Fruit fly (Drosophila melanogaster) whole organism, embryonic: Measurements from ENCODE around the gene CG7333.
A peak's percentile ranks its signal among the peaks of the same experiment; 100 is the strongest.

Experiments used
- Abd-B ChIP-seq: fragments of 200-800 bp; sonication (Bioruptor generic); optimal IDR thresholded peaks from 2 replicates; lab custom pipeline; 2018; ENCODE audit warnings: missing biosample characterization, mild to moderate bottlenecking, missing genetic modification characterization, moderate library complexity
- Atf6 ChIP-seq: fragments of 200-800 bp; sonication (Bioruptor generic); IDR thresholded peaks from 2 replicates; pipeline ENCODE4 v1.3.6; 2022; ENCODE audit warnings: missing biosample characterization, missing genetic modification characterization
- CG10565 ChIP-seq: fragments of 200-800 bp; sonication (Bioruptor generic); optimal IDR thresholded peaks from 3 replicates; lab custom pipeline; 2016; ENCODE audit warnings: missing biosample characterization, mild to moderate bottlenecking, missing genetic modification characterization
- CG11247 ChIP-seq: fragments of 200-800 bp; sonication (Bioruptor generic); IDR thresholded peaks from 2 replicates; pipeline ENCODE4 v1.3.6; 2022; ENCODE audit warnings: missing biosample characterization, missing genetic modification characterization
- CG12219 ChIP-seq: fragments of 200-800 bp; sonication (Bioruptor generic); optimal IDR thresholded peaks from 3 replicates; lab custom pipeline; 2018; ENCODE audit warnings: missing biosample characterization, mild to moderate bottlenecking, missing genetic modification characterization
- CG12744 ChIP-seq: fragments of 200-800 bp; sonication (Bioruptor generic); optimal IDR thresholded peaks from 2 replicates; lab custom pipeline; 2016; ENCODE audit warnings: missing biosample characterization, missing genetic modification characterization
- CG15696 ChIP-seq: fragments of 200-800 bp; sonication (Bioruptor generic); optimal IDR thresholded peaks from 2 replicates; lab custom pipeline; 2019; ENCODE audit warnings: missing biosample characterization, mild to moderate bottlenecking, missing genetic modification characterization, moderate library complexity
- CG17802 ChIP-seq: fragments of 200-800 bp; sonication (Bioruptor generic); optimal IDR thresholded peaks from 2 replicates; lab custom pipeline; 2018; ENCODE audit warnings: missing biosample characterization, mild to moderate bottlenecking, missing genetic modification characterization, moderate library complexity
- CG31365 ChIP-seq: fragments of 200-800 bp; sonication (Bioruptor generic); optimal IDR thresholded peaks from 2 replicates; lab custom pipeline; 2018; ENCODE audit warnings: missing biosample characterization, mild to moderate bottlenecking, missing genetic modification characterization
- CG34376 ChIP-seq: fragments of 200-800 bp; sonication (Bioruptor generic); optimal IDR thresholded peaks from 2 replicates; lab custom pipeline; 2018; ENCODE audit warnings: missing biosample characterization, mild to moderate bottlenecking, missing genetic modification characterization
- CG3847 ChIP-seq: fragments of 200-800 bp; sonication (Bioruptor generic); IDR thresholded peaks from 2 replicates; pipeline ENCODE4 v1.3.6; 2022; ENCODE audit warnings: missing biosample characterization, missing genetic modification characterization
- CG6683 ChIP-seq: fragments of 200-800 bp; sonication (Bioruptor generic); optimal IDR thresholded peaks from 2 replicates; lab custom pipeline; 2017; ENCODE audit warnings: missing biosample characterization, mild to moderate bottlenecking, missing genetic modification characterization, missing genetic modification reagents
- CG6765 ChIP-seq: fragments of 200-800 bp; sonication (Bioruptor generic); optimal IDR thresholded peaks from 3 replicates; lab custom pipeline; 2017; ENCODE audit warnings: missing biosample characterization, mild to moderate bottlenecking, missing genetic modification characterization
- CG7556 ChIP-seq: fragments of 200-800 bp; sonication (Bioruptor generic); optimal IDR thresholded peaks from 2 replicates; lab custom pipeline; 2017; ENCODE audit warnings: missing biosample characterization, mild to moderate bottlenecking, missing genetic modification characterization
- CG7963 ChIP-seq: fragments of 200-800 bp; sonication (Bioruptor generic); IDR thresholded peaks from 3 replicates; pipeline ENCODE4 v1.3.6; 2022; ENCODE audit warnings: missing biosample characterization, missing genetic modification characterization; ENCODE audit not compliant: partially characterized antibody
- CG9817 ChIP-seq: fragments of 200-800 bp; sonication (Bioruptor generic); optimal IDR thresholded peaks from 2 replicates; lab custom pipeline; 2018; ENCODE audit warnings: missing biosample characterization, mild to moderate bottlenecking, missing genetic modification characterization, moderate library complexity
- Deaf1 ChIP-seq: fragments of 200-800 bp; optimal IDR thresholded peaks from 3 replicates; lab custom pipeline; 2019; ENCODE audit warnings: missing biosample characterization, mild to moderate bottlenecking, missing genetic modification characterization, moderate library complexity
- Doc3 ChIP-seq: fragments of 200-800 bp; sonication (Bioruptor generic); IDR thresholded peaks from 3 replicates; pipeline ENCODE4 v1.3.6; 2022; ENCODE audit warnings: missing biosample characterization, missing genetic modification characterization; ENCODE audit not compliant: partially characterized antibody
- Fer2 ChIP-seq: fragments of 200-800 bp; sonication (Bioruptor generic); optimal IDR thresholded peaks from 2 replicates; lab custom pipeline; 2018; ENCODE audit warnings: missing biosample characterization, mild to moderate bottlenecking, missing genetic modification characterization, moderate library complexity
- HLHmδ ChIP-seq: fragments of 200-800 bp; sonication (Bioruptor generic); optimal IDR thresholded peaks from 2 replicates; lab custom pipeline; 2018; ENCODE audit warnings: missing biosample characterization, mild to moderate bottlenecking, missing genetic modification characterization, moderate library complexity
- HmgD ChIP-seq: fragments of 200-800 bp; sonication (Bioruptor generic); optimal IDR thresholded peaks from 3 replicates; lab custom pipeline; 2016; ENCODE audit warnings: missing biosample characterization, missing genetic modification characterization
- Hmx ChIP-seq: fragments of 200-800 bp; sonication (Bioruptor generic); optimal IDR thresholded peaks from 2 replicates; lab custom pipeline; 2016; ENCODE audit warnings: missing biosample characterization, missing genetic modification characterization
- Jarid2 ChIP-seq: fragments of 200-800 bp; sonication (Bioruptor generic); optimal IDR thresholded peaks from 3 replicates; lab custom pipeline; 2017; ENCODE audit warnings: mild to moderate bottlenecking, missing biosample characterization, missing genetic modification reagents, missing genetic modification characterization
- Nf-YA ChIP-seq: fragments of 200-800 bp; sonication (Bioruptor generic); IDR thresholded peaks from 2 replicates; pipeline ENCODE4 v1.3.6; 2022; ENCODE audit warnings: missing biosample characterization, missing genetic modification characterization
- Nf-YC ChIP-seq: fragments of 200-800 bp; optimal IDR thresholded peaks from 3 replicates; lab custom pipeline; 2019; ENCODE audit warnings: missing biosample characterization, mild to moderate bottlenecking, missing genetic modification characterization, moderate library complexity
- Side ChIP-seq: fragments of 200-800 bp; sonication (Bioruptor generic); optimal IDR thresholded peaks from 2 replicates; lab custom pipeline; 2016; ENCODE audit warnings: missing biosample characterization, missing genetic modification characterization
- Usf ChIP-seq: fragments of 200-800 bp; sonication (Bioruptor generic); optimal IDR thresholded peaks from 2 replicates; lab custom pipeline; 2017; ENCODE audit warnings: missing genotype, missing biosample characterization, missing genetic modification characterization
- Vsx1 ChIP-seq: fragments of 200-800 bp; sonication (Bioruptor generic); optimal IDR thresholded peaks from 2 replicates; lab custom pipeline; 2017; ENCODE audit warnings: missing biosample characterization, mild to moderate bottlenecking, missing genetic modification characterization, missing genetic modification reagents
- abd-A ChIP-seq: fragments of 200-800 bp; sonication (Bioruptor generic); optimal IDR thresholded peaks from 3 replicates; lab custom pipeline; 2019; ENCODE audit warnings: missing biosample characterization, mild to moderate bottlenecking, missing genetic modification characterization, moderate library complexity
- az2 ChIP-seq: fragments of 200-800 bp; sonication (Bioruptor generic); optimal IDR thresholded peaks from 3 replicates; lab custom pipeline; 2016; ENCODE audit warnings: missing biosample characterization, missing genetic modification characterization
- bsh ChIP-seq, 2 experiments: fragments of 200-800 bp; sonication (Bioruptor generic); optimal IDR thresholded peaks; 2 replicates each; lab custom pipeline; 2017 to 2018; ENCODE audit warnings: mild to moderate bottlenecking in 2 of 2, missing biosample characterization in 2 of 2, missing genetic modification characterization in 2 of 2, moderate library complexity in 1 of 2
- croc ChIP-seq: fragments of 200-800 bp; sonication (Bioruptor generic); conservative IDR thresholded peaks from 3 replicates; pipeline ENCODE4 v1.3.6; 2022; ENCODE audit warnings: missing biosample characterization, missing genetic modification characterization
- dm ChIP-seq: fragments of 200-800 bp; sonication (Bioruptor generic); optimal IDR thresholded peaks from 3 replicates; lab custom pipeline; 2016; ENCODE audit warnings: missing biosample characterization, missing genetic modification characterization
- fd64A ChIP-seq: fragments of 200-800 bp; sonication (Bioruptor generic); optimal IDR thresholded peaks from 3 replicates; lab custom pipeline; 2018; ENCODE audit warnings: missing biosample characterization, mild to moderate bottlenecking, missing genetic modification characterization
- gem ChIP-seq: fragments of 200-800 bp; sonication (Bioruptor generic); optimal IDR thresholded peaks from 2 replicates; lab custom pipeline; 2019; ENCODE audit warnings: missing biosample characterization, mild to moderate bottlenecking, missing genetic modification characterization, moderate library complexity
- gsb-n ChIP-seq: fragments of 200-800 bp; sonication (Bioruptor generic); optimal IDR thresholded peaks from 3 replicates; lab custom pipeline; 2018; ENCODE audit warnings: missing biosample characterization, mild to moderate bottlenecking, missing genetic modification characterization
- jing ChIP-seq: fragments of 200-800 bp; sonication (Bioruptor generic); optimal IDR thresholded peaks from 2 replicates; lab custom pipeline; 2018; ENCODE audit warnings: missing biosample characterization, mild to moderate bottlenecking, missing genetic modification characterization
- lov ChIP-seq, 2 experiments: fragments of 200-800 bp in 1 of 2; fragments of >200 bp in 1 of 2; sonication (Bioruptor generic) in 1 of 2; IDR thresholded peaks in 1 of 2; optimal IDR thresholded peaks in 1 of 2; 2 replicates in 1 of 2; 3 replicates in 1 of 2; pipeline versions ENCODE4 v1.3.6 to Lab custom; 2017 to 2022; ENCODE audit warnings: missing biosample characterization in 1 of 2, missing genetic modification characterization in 1 of 2
- nau ChIP-seq: fragments of 200-800 bp; sonication (Bioruptor generic); optimal IDR thresholded peaks from 3 replicates; lab custom pipeline; 2017; ENCODE audit warnings: missing biosample characterization, mild to moderate bottlenecking, missing genetic modification characterization, missing genetic modification reagents
- nmo ChIP-seq: fragments of 200-800 bp; sonication (Bioruptor generic); optimal IDR thresholded peaks from 2 replicates; lab custom pipeline; 2018; ENCODE audit warnings: missing biosample characterization, mild to moderate bottlenecking, missing genetic modification characterization, moderate library complexity
- org-1 ChIP-seq: fragments of 200-800 bp; sonication (Bioruptor generic); optimal IDR thresholded peaks from 2 replicates; lab custom pipeline; 2017; ENCODE audit warnings: missing biosample characterization, missing genetic modification characterization
- psq ChIP-seq: fragments of 200-800 bp; sonication (Bioruptor generic); optimal IDR thresholded peaks from 2 replicates; lab custom pipeline; 2017; ENCODE audit warnings: missing biosample characterization, missing genetic modification characterization
- rib ChIP-seq: fragments of 200-800 bp; sonication (Bioruptor generic); IDR thresholded peaks from 2 replicates; pipeline ENCODE4 v1.3.6; 2022; ENCODE audit warnings: missing biosample characterization, missing genetic modification characterization
- sc ChIP-seq, 3 experiments: fragments of >200 bp in 2 of 3; fragments of 200-800 bp in 1 of 3; sonication (Bioruptor generic) in 1 of 3; optimal IDR thresholded peaks; 2 replicates in 2 of 3; 3 replicates in 1 of 3; lab custom pipeline; 2017; ENCODE audit warnings: mild to moderate bottlenecking in 1 of 3, missing biosample characterization in 1 of 3, missing genetic modification characterization in 1 of 3, missing genetic modification reagents in 1 of 3
- seq ChIP-seq: fragments of 200-800 bp; sonication (Bioruptor generic); IDR thresholded peaks from 2 replicates; pipeline ENCODE4 v1.3.6; 2022; ENCODE audit warnings: missing biosample characterization, missing genetic modification characterization
- sqz ChIP-seq: fragments of 200-800 bp; sonication (Bioruptor generic); optimal IDR thresholded peaks from 3 replicates; lab custom pipeline; 2018; ENCODE audit warnings: missing biosample characterization, mild to moderate bottlenecking, missing genetic modification characterization
- wor ChIP-seq: fragments of 200-800 bp; sonication (Bioruptor generic); IDR thresholded peaks from 2 replicates; pipeline ENCODE4 v1.3.6; 2022; ENCODE audit warnings: missing biosample characterization, missing genetic modification characterization

Gene CG7333

dm6 chr3R:19625300-19626230, 25.1 kb downstream of the CG7333 start (continued):
- TF ChIP-seq CG7556 (no peak), HLHmδ (GFP tag; lab: Kevin White, UChicago) (no peak), Vsx1 (GFP tag; lab: Kevin White, UChicago) (no peak), bsh (GFP tag; optimal IDR thresholded peaks at IDR 0.05; lab: Kevin White, UChicago) (no peak), lov (optimal IDR thresholded peaks at IDR 0.05; lab: Kevin White, UChicago) (no peak), lov (GFP tag; IDR thresholded peaks at IDR 0.05; lab: Robert Waterston, UW) (peak; percentile 30; the same call in 1 of the 3 replicates), gem (tag; lab: Kevin White, UChicago) (no peak), dm (no peak), Hmx (GFP tag; lab: Kevin White, UChicago) (no peak), CG31365 (tag; lab: Kevin White, UChicago) (no peak), fd64A (no peak), CG10565 (GFP tag; lab: Kevin White, UChicago) (no peak), croc (GFP tag; lab: Robert Waterston, UW) (no peak), Doc3 (no peak), CG17802 (no peak), CG6765 (GFP tag; lab: Kevin White, UChicago) (no peak), gsb-n (no peak), Side (no peak), psq (GFP tag; lab: Kevin White, UChicago) (no peak), jing (GFP tag; lab: Kevin White, UChicago) (no peak), CG12219 (GFP tag; lab: Kevin White, UChicago) (no peak), Deaf1 (tag; lab: Kevin White, UChicago) (no peak), abd-A (tag; lab: Kevin White, UChicago) (peak; percentile 20), HmgD (GFP tag; lab: Kevin White, UChicago) (no peak), az2 (GFP tag; lab: Kevin White, UChicago) (no peak), Fer2 (tag; lab: Kevin White, UChicago) (no peak), nau (GFP tag; lab: Kevin White, UChicago) (no peak), CG3847 (no peak), sqz (peak; percentile 6), CG9817 (tag; lab: Kevin White, UChicago) (no peak), CG11247 (GFP tag; lab: Robert Waterston, UW) (no peak), CG34376 (peak; percentile 2), wor (no peak), Jarid2 (GFP tag; lab: Kevin White, UChicago) (no peak), Usf (GFP tag; lab: Kevin White, UChicago) (no peak), Nf-YC (tag; lab: Kevin White, UChicago) (no peak), seq (GFP tag; lab: Robert Waterston, UW) (no peak), CG12744 (no peak), CG6683 (no peak), Atf6 (GFP tag; lab: Robert Waterston, UW) (no peak), rib (GFP tag; lab: Robert Waterston, UW) (no peak), CG7963 (GFP tag; lab: Robert Waterston, UW) (no peak), sc (optimal IDR thresholded peaks at IDR 0.05; lab: Kevin White, UChicago) (no peak), sc (GFP tag; optimal IDR thresholded peaks at IDR 0.05; lab: Kevin White, UChicago) (no peak), CG15696 (tag; lab: Kevin White, UChicago) (no peak), org-1 (GFP tag; lab: Kevin White, UChicago) (no peak), nmo (GFP tag; lab: Kevin White, UChicago) (no peak), Abd-B (no peak), Nf-YA (GFP tag; lab: Robert Waterston, UW) (no peak)
